Worm (Caenorhabditis elegans): ENCODE data around the gene W09D6.1.
A peak's percentile ranks its signal among the peaks of the same experiment; 100 is the strongest.

- TF ChIP-seq F57A8.1 (GFP tag; optimal IDR thresholded peaks at IDR 0.05) (no peak), tbx-9 (tag; optimal IDR thresholded peaks at IDR 0.05; ENCODE audit: borderline replicate concordance) (no peak), let-526 (GFP tag; IDR thresholded peaks at IDR 0.05) (no peak), lin-54 (GFP tag; optimal IDR thresholded peaks at IDR 0.05) (peak; percentile 3), pha-4 (tag; optimal IDR thresholded peaks at IDR 0.05) (no peak), lsl-1 (GFP tag; optimal IDR thresholded peaks at IDR 0.05) (no peak), bed-1 (GFP tag; IDR thresholded peaks at IDR 0.05) (no peak), B0035.1 (tag; optimal IDR thresholded peaks at IDR 0.05) (no peak), egl-18 (GFP tag; IDR thresholded peaks at IDR 0.05) (no peak), dox-1 (GFP tag; IDR thresholded peaks at IDR 0.05) (peak; percentile 75), chd-7 (tag; optimal IDR thresholded peaks at IDR 0.05) (no peak), die-1 (tag; optimal IDR thresholded peaks at IDR 0.05) (no peak), lin-26 (GFP tag; IDR thresholded peaks at IDR 0.05) (no peak)
Measured at ce11 chrIII:11054532-11055265, 14.0 kb upstream of the W09D6.1 start.
